Worm (Caenorhabditis elegans) whole organism, late embryonic: ENCODE data around the gene smu-2.
A peak's percentile ranks its signal among the peaks of the same experiment; 100 is the strongest.

ENCODE experiments used
- F13H6.1 ChIP-seq: sonication (generic microtip); optimal IDR thresholded peaks from 2 replicates; lab custom pipeline; 2016; ENCODE audit warnings: missing genetic modification characterization, missing compliant biosample characterization
- K02D7.2 ChIP-seq: sonication (generic microtip); optimal IDR thresholded peaks from 2 replicates; lab custom pipeline; 2017; ENCODE audit warnings: mild to moderate bottlenecking, missing genetic modification characterization, missing compliant biosample characterization
- K09A11.1 ChIP-seq: sonication (generic microtip); optimal IDR thresholded peaks from 2 replicates; lab custom pipeline; 2017; ENCODE audit warnings: antibody characterized with exemption, mild to moderate bottlenecking, missing genetic modification characterization, missing compliant biosample characterization; ENCODE audit not compliant: insufficient read depth
- Y22D7AL.16 ChIP-seq: sonication (generic microtip); optimal IDR thresholded peaks from 2 replicates; lab custom pipeline; 2016; ENCODE audit warnings: missing genetic modification characterization, missing compliant biosample characterization
- ahr-1 ChIP-seq: sonication (generic microtip); optimal IDR thresholded peaks from 2 replicates; lab custom pipeline; 2016; ENCODE audit warnings: missing genetic modification characterization, missing compliant biosample characterization
- ama-1 ChIP-seq: fragments of 150-350 bp; optimal IDR thresholded peaks from 2 replicates; lab custom pipeline; 2014
- ceh-2 ChIP-seq: sonication (generic microtip); optimal IDR thresholded peaks from 2 replicates; lab custom pipeline; 2016; ENCODE audit warnings: missing genotype, missing genetic modification characterization, missing compliant biosample characterization
- ceh-22 ChIP-seq: sonication (generic microtip); optimal IDR thresholded peaks from 2 replicates; lab custom pipeline; 2017; ENCODE audit warnings: missing biosample characterization, missing genetic modification characterization
- ceh-34 ChIP-seq: sonication (generic microtip); optimal IDR thresholded peaks from 2 replicates; lab custom pipeline; 2016; ENCODE audit warnings: mild to moderate bottlenecking, missing genetic modification characterization, missing compliant biosample characterization
- ceh-45 ChIP-seq: fragments of 200-800 bp; sonication (Bioruptor generic); IDR thresholded peaks from 2 replicates; pipeline ENCODE4 v1.3.6; 2022; ENCODE audit warnings: missing genetic modification reagents, missing genetic modification characterization, missing compliant biosample characterization
- ceh-48 ChIP-seq: sonication (generic microtip); optimal IDR thresholded peaks from 2 replicates; lab custom pipeline; 2016; ENCODE audit warnings: missing genetic modification characterization, inconsistent platforms, missing compliant biosample characterization
- ceh-9 ChIP-seq: sonication (generic microtip); optimal IDR thresholded peaks from 2 replicates; lab custom pipeline; 2016; ENCODE audit warnings: mild to moderate bottlenecking, missing genetic modification characterization, inconsistent platforms, missing compliant biosample characterization
- che-1 ChIP-seq: sonication (generic microtip); optimal IDR thresholded peaks from 2 replicates; lab custom pipeline; 2016; ENCODE audit warnings: mild to moderate bottlenecking, missing genetic modification characterization, missing compliant biosample characterization
- elt-2 ChIP-seq: sonication (generic microtip); optimal IDR thresholded peaks from 2 replicates; lab custom pipeline; 2016; ENCODE audit warnings: missing genetic modification reagents, missing genetic modification characterization, missing compliant biosample characterization
- ets-4 ChIP-seq: sonication (generic microtip); optimal IDR thresholded peaks from 2 replicates; lab custom pipeline; 2016; ENCODE audit warnings: missing genetic modification characterization, missing compliant biosample characterization
- hlh-13 ChIP-seq: fragments of 200-800 bp; sonication (Bioruptor generic); optimal IDR thresholded peaks from 2 replicates; lab custom pipeline; 2018; ENCODE audit warnings: mild to moderate bottlenecking, missing genetic modification characterization, missing compliant biosample characterization
- hlh-15 ChIP-seq: sonication (generic microtip); optimal IDR thresholded peaks from 2 replicates; lab custom pipeline; 2016; ENCODE audit warnings: missing genetic modification characterization, missing compliant biosample characterization
- hlh-30 ChIP-seq: sonication (generic microtip); optimal IDR thresholded peaks from 2 replicates; lab custom pipeline; 2017; ENCODE audit warnings: antibody characterized with exemption, missing genetic modification characterization, missing compliant biosample characterization; ENCODE audit not compliant: insufficient read depth
- lim-6 ChIP-seq: sonication (generic microtip); optimal IDR thresholded peaks from 2 replicates; lab custom pipeline; 2016; ENCODE audit warnings: missing genetic modification characterization, missing compliant biosample characterization
- lin-11 ChIP-seq: fragments of 200-800 bp; sonication (Bioruptor generic); optimal IDR thresholded peaks from 2 replicates; lab custom pipeline; 2018; ENCODE audit warnings: mild to moderate bottlenecking, missing genetic modification characterization, missing compliant biosample characterization
- madf-2 ChIP-seq: sonication (generic microtip); optimal IDR thresholded peaks from 2 replicates; lab custom pipeline; 2017; ENCODE audit warnings: missing genetic modification characterization, missing compliant biosample characterization
- nhr-11 ChIP-seq: fragments of 150-350 bp; optimal IDR thresholded peaks from 2 replicates; lab custom pipeline; 2014; ENCODE audit warnings: missing biosample characterization, missing genetic modification characterization
- nhr-232 ChIP-seq: sonication (generic microtip); optimal IDR thresholded peaks from 2 replicates; lab custom pipeline; 2016; ENCODE audit warnings: missing genetic modification characterization, missing compliant biosample characterization
- npax-4 ChIP-seq: sonication (generic microtip); optimal IDR thresholded peaks from 2 replicates; lab custom pipeline; 2016; ENCODE audit warnings: missing genetic modification characterization, missing compliant biosample characterization
- pat-9 ChIP-seq: fragments of 200-800 bp; sonication (Bioruptor generic); optimal IDR thresholded peaks from 2 replicates; lab custom pipeline; 2018; ENCODE audit warnings: mild to moderate bottlenecking, missing genetic modification characterization, moderate library complexity, missing compliant biosample characterization
- pha-2 ChIP-seq: sonication (generic microtip); optimal IDR thresholded peaks from 2 replicates; lab custom pipeline; 2017; ENCODE audit warnings: mild to moderate bottlenecking, missing genetic modification characterization, missing compliant biosample characterization
- pros-1 ChIP-seq: fragments of 150-350 bp; optimal IDR thresholded peaks from 2 replicates; lab custom pipeline; 2014; ENCODE audit warnings: missing biosample characterization, missing genetic modification reagents, missing genetic modification characterization
- sdc-2 ChIP-seq: sonication (generic microtip); optimal IDR thresholded peaks from 2 replicates; lab custom pipeline; 2016; ENCODE audit warnings: missing genotype, missing genetic modification characterization, missing compliant biosample characterization
- sox-2 ChIP-seq: fragments of 200-800 bp; sonication (Bioruptor generic); IDR thresholded peaks from 2 replicates; pipeline ENCODE4 v1.3.6; 2022; ENCODE audit warnings: missing genetic modification reagents, missing genetic modification characterization, missing compliant biosample characterization
- tbx-2 ChIP-seq: sonication (generic microtip); optimal IDR thresholded peaks from 2 replicates; lab custom pipeline; 2016; ENCODE audit warnings: missing genetic modification characterization, missing compliant biosample characterization
- ttx-3 ChIP-seq: sonication (generic microtip); optimal IDR thresholded peaks from 2 replicates; lab custom pipeline; 2016; ENCODE audit warnings: missing genetic modification reagents, missing genetic modification characterization, missing compliant biosample characterization
- unc-3 ChIP-seq, 2 experiments: fragments of 200-800 bp in 1 of 2; sonication (Bioruptor generic) in 1 of 2; sonication (generic microtip) in 1 of 2; conservative IDR thresholded peaks in 1 of 2; optimal IDR thresholded peaks in 1 of 2; 2 replicates each; pipeline versions ENCODE4 v1.3.6 to Lab custom; 2016 to 2022; ENCODE audit warnings: missing compliant biosample characterization in 2 of 2, missing genetic modification characterization in 2 of 2, missing genetic modification reagents in 1 of 2
- unc-42 ChIP-seq: sonication (generic microtip); optimal IDR thresholded peaks from 2 replicates; lab custom pipeline; 2016; ENCODE audit warnings: missing genotype, missing genetic modification characterization, missing compliant biosample characterization
- unc-86 ChIP-seq: sonication (generic microtip); optimal IDR thresholded peaks from 2 replicates; lab custom pipeline; 2016; ENCODE audit warnings: missing genetic modification characterization, missing compliant biosample characterization
- ztf-16 ChIP-seq: sonication (generic microtip); optimal IDR thresholded peaks from 2 replicates; lab custom pipeline; 2017; ENCODE audit warnings: missing genetic modification characterization, missing compliant biosample characterization

Gene smu-2

DNA sequence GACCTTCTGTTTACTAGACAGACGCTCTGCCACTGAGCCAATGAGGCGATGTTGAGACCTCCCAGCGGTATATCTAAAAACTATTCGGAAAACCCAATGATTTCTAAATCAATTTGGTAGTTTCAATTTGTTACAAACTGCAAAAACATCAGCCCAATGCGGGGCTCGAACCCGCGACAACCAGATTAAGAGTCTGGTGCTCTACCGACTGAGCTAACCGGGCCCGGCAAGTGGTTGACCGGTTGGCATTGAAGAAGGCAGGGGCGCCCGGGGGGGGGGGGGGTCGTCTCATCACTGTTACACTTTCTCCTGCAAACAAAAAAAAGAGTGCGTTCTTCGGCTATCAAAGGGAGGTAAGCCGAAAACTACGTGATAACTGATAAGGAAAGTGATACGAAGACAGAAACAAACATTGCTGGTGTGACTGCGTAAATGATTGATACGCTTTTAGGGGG lies 42.9 kb upstream of the smu-2 start (continued):
- TF ChIP-seq ceh-22 (tag; lab: Kevin White, UChicago) (no peak), unc-42 (no peak), ztf-16 (tag; lab: Kevin White, UChicago) (no peak), hlh-13 (GFP tag; lab: Kevin White, UChicago) (peak; percentile 48), ama-1 (lab: Kevin White, UChicago) (no peak), sox-2 (GFP tag; lab: Robert Waterston, UW) (no peak), Y22D7AL.16 (tag; lab: Kevin White, UChicago) (peak; percentile 42), pha-2 (tag; lab: Kevin White, UChicago) (peak; percentile 56), madf-2 (tag; lab: Kevin White, UChicago) (peak; percentile 19), unc-3 (GFP tag; conservative IDR thresholded peaks at IDR 0.05; lab: Robert Waterston, UW) (peak; percentile 56; the same call in 1 of the 2 replicates), unc-3 (tag; optimal IDR thresholded peaks at IDR 0.05; lab: Kevin White, UChicago) (no peak), nhr-11 (tag; lab: Kevin White, UChicago) (no peak), F13H6.1 (tag; lab: Kevin White, UChicago) (no peak), ceh-34 (no peak), elt-2 (tag; lab: Kevin White, UChicago) (peak; percentile 97), lin-11 (tag; lab: Kevin White, UChicago) (peak; percentile 15), ttx-3 (tag; lab: Kevin White, UChicago) (no peak), pat-9 (tag; lab: Kevin White, UChicago) (peak; percentile 29), tbx-2 (tag; lab: Kevin White, UChicago) (peak; percentile 8), sdc-2 (peak; percentile 44)

DNA sequence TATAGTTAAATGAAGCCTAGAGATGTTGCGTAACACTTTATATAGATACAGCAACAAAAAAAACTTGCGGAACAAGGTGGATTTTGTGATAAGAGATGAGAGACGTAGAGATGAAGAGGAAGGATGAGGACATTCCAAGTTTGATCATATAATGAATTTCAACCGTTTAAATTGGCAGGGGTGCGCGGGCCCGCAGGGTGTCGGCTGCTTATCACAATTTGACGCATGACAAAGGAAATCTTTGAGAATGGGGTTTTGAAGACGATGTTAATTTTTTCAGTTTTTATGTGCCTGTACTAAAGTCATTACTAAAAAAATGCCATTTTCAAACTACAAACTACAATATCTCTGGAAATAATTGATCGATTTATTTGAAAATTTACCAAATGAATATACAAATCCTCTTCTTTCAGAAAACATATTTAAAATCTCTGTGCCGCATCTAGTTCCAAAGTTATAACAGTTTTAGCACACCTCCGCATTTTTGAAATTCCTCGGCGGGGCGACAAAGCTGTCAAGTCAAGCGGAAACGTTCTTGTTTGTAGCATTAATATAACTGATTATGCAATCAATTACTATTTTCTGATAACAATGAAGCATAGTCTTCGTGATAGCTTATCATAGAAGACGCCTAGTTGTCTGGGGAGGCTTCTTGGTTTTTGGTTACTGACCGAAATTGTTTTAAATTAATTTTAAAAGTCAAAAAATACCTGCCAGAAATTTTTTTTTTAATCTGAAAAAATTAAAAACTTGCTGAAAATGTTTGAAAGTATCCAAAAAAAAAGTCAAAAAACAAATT lies 42.2 kb upstream of the smu-2 start:
- TF ChIP-seq elt-2 (tag; lab: Kevin White, UChicago) (peak; percentile 39), ceh-48 (tag; lab: Kevin White, UChicago) (no peak)

DNA sequence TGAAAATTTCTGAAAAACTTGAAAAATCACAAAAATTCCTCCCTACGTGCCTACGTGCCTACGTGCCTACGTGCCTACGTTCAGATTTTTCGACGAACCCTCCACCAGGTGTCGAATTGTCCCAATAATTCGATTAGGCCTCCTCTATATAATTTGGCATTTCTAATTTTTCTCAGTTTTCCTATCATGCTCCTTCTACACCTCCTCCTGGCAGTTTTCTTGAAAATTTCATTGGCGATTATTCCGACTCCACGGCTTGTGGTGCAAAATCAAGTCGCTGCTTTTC lies 41.6 kb upstream of the smu-2 start, which contains the start of gene C16C8.17:
TSS of gene C16C8.17 (plus strand) at position 187 of the 286 bp plus-strand sequence.
- TF ChIP-seq ttx-3 (tag; lab: Kevin White, UChicago) (no peak), unc-86 (no peak)

DNA sequence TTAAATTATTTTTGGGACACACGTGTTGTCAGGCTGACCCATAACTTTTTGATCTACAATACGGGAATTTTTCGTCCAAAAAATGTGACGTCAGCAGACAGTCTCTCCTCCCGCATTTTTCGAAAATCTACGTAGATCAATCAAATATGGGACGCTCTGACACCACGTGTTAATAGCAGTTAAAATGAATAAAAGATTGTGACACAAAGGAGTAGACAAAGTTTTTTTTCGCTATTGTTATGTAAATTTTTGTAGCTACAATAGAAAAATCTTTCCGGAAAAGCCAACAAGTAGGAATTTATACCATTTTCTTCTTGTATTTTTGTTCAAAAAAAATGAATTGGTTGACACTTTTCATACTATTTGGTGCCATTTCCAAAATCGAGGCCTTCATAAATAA lies 40.8 kb upstream of the smu-2 start, which contains the start of gene C16C8.27:
TSS of gene C16C8.27 (plus strand) at position 301 of the 400 bp plus-strand sequence.
- no peak for TF ChIP-seq ceh-2 (tag; lab: Kevin White, UChicago)
- no peak for TF ChIP-seq ceh-22 (tag; lab: Kevin White, UChicago)
- TF ChIP-seq unc-86 = no peak
- TF ChIP-seq pros-1 (tag; lab: Kevin White, UChicago) = no peak
- TF ChIP-seq hlh-30 (tag; lab: Kevin White, UChicago) = no peak
- TF ChIP-seq K02D7.2 = no peak
- TF ChIP-seq npax-4 (tag; lab: Kevin White, UChicago) = no peak
- TF ChIP-seq ceh-45 = no peak
- no peak for TF ChIP-seq ceh-9 (tag; lab: Kevin White, UChicago)
- no peak for TF ChIP-seq ahr-1 (tag; lab: Kevin White, UChicago)
- TF ChIP-seq madf-2 (tag; lab: Kevin White, UChicago) = no peak
- TF ChIP-seq ets-4 (tag; lab: Kevin White, UChicago) = no peak
- no peak for TF ChIP-seq lim-6 (tag; lab: Kevin White, UChicago)
- TF ChIP-seq nhr-232 (tag; lab: Kevin White, UChicago) = no peak
- TF ChIP-seq hlh-15 (tag; lab: Kevin White, UChicago) = no peak
- TF ChIP-seq K09A11.1 = no peak
- TF ChIP-seq che-1 (tag; lab: Kevin White, UChicago) = no peak
